Worm (Caenorhabditis elegans): Measurements from ENCODE around the gene K05G3.1.

DNA sequence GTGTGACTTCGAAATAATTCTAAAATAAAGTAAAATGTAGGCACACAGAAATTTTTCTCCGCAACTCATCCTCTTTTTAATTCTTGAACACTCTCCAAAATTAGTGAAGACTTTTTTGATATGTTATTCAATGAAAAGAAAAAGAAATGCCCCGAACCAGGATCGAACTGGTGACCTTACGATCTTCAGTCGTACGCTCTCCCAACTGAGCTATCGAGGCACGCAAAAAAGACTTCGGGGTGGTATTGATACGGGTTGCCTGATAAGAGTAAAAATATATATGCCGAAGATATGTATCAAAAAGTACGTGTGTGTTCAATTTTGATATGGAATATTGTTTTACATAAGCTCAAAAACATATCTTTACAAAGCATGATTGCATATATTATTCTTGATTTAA is 1.9 kb downstream of the K05G3.1 start:
- TF ChIP-seq mdl-1 (tag; optimal IDR thresholded peaks at IDR 0.05) (no peak), ztf-11 (tag; optimal IDR thresholded peaks at IDR 0.05) (no peak), elt-1 (tag; optimal IDR thresholded peaks at IDR 0.05) (no peak), sma-9 (GFP tag; optimal IDR thresholded peaks at IDR 0.05) (no peak), sma-9 (tag; optimal IDR thresholded peaks at IDR 0.05) (no peak), nhr-25 (tag; optimal IDR thresholded peaks at IDR 0.05) (no peak)
